Worm (Caenorhabditis elegans) whole organism, L4/young adult: Measurements from ENCODE around the gene Y34B4A.10.

Source experiments
- W03F9.2 ChIP-seq: fragments of 150-350 bp; optimal IDR thresholded peaks from 2 replicates; lab custom pipeline; 2014; ENCODE audit warnings: missing biosample characterization, missing genetic modification characterization
- him-1 ChIP-seq: sonication (generic microtip); optimal IDR thresholded peaks from 2 replicates; lab custom pipeline; 2016; ENCODE audit warnings: missing genotype, missing genetic modification reagents, missing genetic modification characterization, missing compliant biosample characterization

DNA sequence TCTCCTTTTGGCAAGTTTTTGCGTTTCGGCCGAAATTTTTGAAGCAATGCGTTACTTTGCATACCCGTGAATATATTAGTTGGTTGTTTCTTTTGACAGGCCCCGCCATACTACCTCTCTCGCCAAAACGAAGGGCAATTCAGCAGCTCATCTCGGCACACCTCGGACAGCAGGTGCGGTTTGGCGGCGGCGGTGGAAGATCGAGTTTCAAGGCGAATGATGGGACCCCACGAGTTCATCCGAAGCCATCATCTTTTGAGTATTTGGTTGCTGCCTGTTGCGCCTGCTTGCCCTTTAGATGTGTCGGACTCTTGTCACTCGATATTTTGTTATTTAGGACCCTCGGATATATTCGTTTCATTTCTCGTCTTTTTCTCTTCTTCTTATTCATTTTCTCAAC is 41.4 kb upstream of the Y34B4A.10 start:
- no peak for TF ChIP-seq W03F9.2 (tag; lab: Kevin White, UChicago)
- TF ChIP-seq him-1, result no peak
